Worm (Caenorhabditis elegans): ENCODE measurements around the gene col-148.

col-148 gene

DNA sequence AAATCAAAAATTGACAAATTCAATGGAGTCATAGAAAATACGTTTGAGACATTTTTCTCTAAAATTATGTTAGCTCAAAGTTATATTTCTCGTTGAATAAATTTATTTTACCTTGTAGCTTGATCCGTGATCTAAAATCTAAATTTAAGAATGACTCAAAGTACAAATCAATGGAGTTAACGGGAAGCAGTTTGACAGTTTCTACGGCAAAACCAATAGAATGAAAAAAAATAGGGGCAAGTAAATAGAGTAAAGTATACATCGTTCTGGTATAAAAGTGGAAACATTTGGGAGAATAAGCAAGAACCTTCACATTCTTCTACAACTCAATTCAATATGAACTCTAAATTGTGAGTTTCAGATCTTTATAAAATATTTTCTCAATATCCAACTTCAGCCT lies 10.6 kb upstream of the col-148 start, which contains the start of gene fipr-6:
fipr-6 (plus strand) TSS at position 301 of the 400 bp plus-strand sequence.
- TF ChIP-seq hlh-17 (GFP tag; optimal IDR thresholded peaks at IDR 0.05; ENCODE audit: borderline replicate concordance) (no peak), unc-98 (GFP tag; IDR thresholded peaks at IDR 0.05) (no peak), lin-39 (tag; optimal IDR thresholded peaks at IDR 0.05) (no peak), ceh-90 (tag; optimal IDR thresholded peaks at IDR 0.05) (no peak), ama-1 (optimal IDR thresholded peaks at IDR 0.05) (no peak), jun-1 (tag; optimal IDR thresholded peaks at IDR 0.05) (no peak), vab-15 (tag; optimal IDR thresholded peaks at IDR 0.05) (no peak), ets-5 (GFP tag; IDR thresholded peaks at IDR 0.05) (no peak), elt-3 (tag; optimal IDR thresholded peaks at IDR 0.05) (no peak), lin-13 (GFP tag; optimal IDR thresholded peaks at IDR 0.05) (no peak), blmp-1 (tag; optimal IDR thresholded peaks at IDR 0.05) (no peak), ztf-4 (tag; optimal IDR thresholded peaks at IDR 0.05) (no peak), aly-2 (tag; optimal IDR thresholded peaks at IDR 0.05) (no peak)

DNA sequence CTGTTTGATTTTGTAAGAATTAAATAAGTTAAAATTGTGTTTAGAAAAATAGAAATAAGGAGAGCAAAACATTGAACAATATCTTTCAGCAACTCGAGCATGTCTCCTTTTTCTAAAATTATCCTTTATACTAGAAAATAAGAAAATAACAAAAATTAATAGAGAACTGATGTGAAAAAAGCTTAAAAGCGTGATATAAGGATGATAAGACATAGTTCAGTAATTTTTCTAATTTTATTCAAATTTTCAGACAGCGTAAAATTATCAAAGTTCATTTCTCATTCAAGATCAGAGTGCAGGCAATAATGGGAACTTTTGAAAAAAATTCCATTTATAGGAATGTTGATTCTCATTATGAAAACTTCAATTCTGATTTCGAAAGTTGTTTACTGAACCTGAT lies 8.2 kb upstream of the col-148 start, which contains the start of gene str-182:
str-182 (minus strand) TSS at position 101 of the 400 bp plus-strand sequence.
- TF ChIP-seq nhr-71 (tag; optimal IDR thresholded peaks at IDR 0.05), result peak; percentile 12
- TF ChIP-seq fos-1 (tag; optimal IDR thresholded peaks at IDR 0.05), result no peak
- TF ChIP-seq lsy-2 (tag; optimal IDR thresholded peaks at IDR 0.05), result no peak
- TF ChIP-seq nhr-12 (tag; optimal IDR thresholded peaks at IDR 0.05), result no peak
- no peak for TF ChIP-seq egl-13 (tag; optimal IDR thresholded peaks at IDR 0.05)
- TF ChIP-seq fkh-8 (tag; optimal IDR thresholded peaks at IDR 0.05), result peak; percentile 41
- TF ChIP-seq nhr-237 (tag; optimal IDR thresholded peaks at IDR 0.05), result no peak

DNA sequence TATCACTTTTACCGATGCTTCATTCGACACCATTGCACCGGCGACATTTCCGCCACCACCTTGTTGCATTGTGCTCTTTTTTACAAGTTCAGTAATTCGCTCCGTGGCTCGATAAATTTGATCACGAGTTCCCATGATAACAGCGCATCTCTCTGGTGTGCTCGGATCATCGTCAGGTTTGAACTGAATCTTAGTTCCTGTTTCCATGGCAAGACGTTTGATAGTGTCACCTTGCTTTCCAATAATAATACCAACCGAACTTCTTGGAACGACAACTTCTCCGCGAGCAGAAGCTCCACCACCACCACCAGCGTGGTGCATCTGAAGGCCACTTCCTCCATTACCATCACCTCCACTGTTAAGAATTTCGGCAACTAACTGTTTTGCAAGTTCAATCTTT lies 4.4 kb upstream of the col-148 start:
- TF ChIP-seq jun-1 (tag; optimal IDR thresholded peaks at IDR 0.05), result no peak
- TF ChIP-seq ama-1 (optimal IDR thresholded peaks at IDR 0.05), result no peak
- no peak for TF ChIP-seq mep-1 (tag; optimal IDR thresholded peaks at IDR 0.05)
- no peak for TF ChIP-seq isw-1 (GFP tag; IDR thresholded peaks at IDR 0.05)
- TF ChIP-seq ceh-63 (GFP tag; optimal IDR thresholded peaks at IDR 0.05), result no peak
- no peak for TF ChIP-seq mef-2 (tag; optimal IDR thresholded peaks at IDR 0.05)
- no peak for TF ChIP-seq lin-35 (GFP tag; optimal IDR thresholded peaks at IDR 0.05)
- no peak for TF ChIP-seq nhr-77 (tag; optimal IDR thresholded peaks at IDR 0.05)
- no peak for TF ChIP-seq Y116A8C.19 (tag; optimal IDR thresholded peaks at IDR 0.05; ENCODE audit: borderline replicate concordance)
- TF ChIP-seq aly-2 (tag; optimal IDR thresholded peaks at IDR 0.05), result no peak
- TF ChIP-seq swsn-7 (tag; optimal IDR thresholded peaks at IDR 0.05), result no peak
- TF ChIP-seq ceh-8 (GFP tag; optimal IDR thresholded peaks at IDR 0.05), result no peak
- no peak for TF ChIP-seq zag-1 (tag; optimal IDR thresholded peaks at IDR 0.05)
- TF ChIP-seq irx-1 (tag; optimal IDR thresholded peaks at IDR 0.05), result no peak

DNA sequence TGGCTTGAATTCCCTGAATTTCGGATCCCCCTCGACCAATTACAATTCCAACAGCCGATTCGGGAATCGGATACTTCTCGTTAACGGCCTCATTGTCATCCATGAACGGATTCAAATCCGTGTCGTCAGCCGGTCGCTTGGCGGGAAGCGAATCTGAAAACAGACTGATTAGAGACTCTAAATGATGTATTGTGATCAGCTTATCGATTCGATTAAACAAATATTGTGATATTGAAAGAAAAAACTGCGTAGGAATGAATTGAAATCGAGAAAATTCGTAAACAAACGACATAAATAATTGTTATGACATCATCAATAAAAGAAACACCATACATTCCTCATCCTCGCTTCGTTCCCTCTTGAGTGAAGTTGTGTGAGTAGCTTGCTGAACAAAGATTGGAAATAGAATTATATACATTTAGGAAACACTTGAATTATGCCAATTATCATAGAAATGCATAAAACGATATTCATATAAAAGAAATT lies 3.6 kb upstream of the col-148 start:
- TF ChIP-seq fkh-10 (GFP tag; optimal IDR thresholded peaks at IDR 0.05) (no peak), grh-1 (GFP tag; IDR thresholded peaks at IDR 0.05) (no peak), nhr-85 (tag) (peak; percentile 53), efl-1 (optimal IDR thresholded peaks at IDR 0.05) (no peak), efl-1 (GFP tag; optimal IDR thresholded peaks at IDR 0.05 in 1 of 2) (peak in 1 of 2 experiments; percentile 11)

DNA sequence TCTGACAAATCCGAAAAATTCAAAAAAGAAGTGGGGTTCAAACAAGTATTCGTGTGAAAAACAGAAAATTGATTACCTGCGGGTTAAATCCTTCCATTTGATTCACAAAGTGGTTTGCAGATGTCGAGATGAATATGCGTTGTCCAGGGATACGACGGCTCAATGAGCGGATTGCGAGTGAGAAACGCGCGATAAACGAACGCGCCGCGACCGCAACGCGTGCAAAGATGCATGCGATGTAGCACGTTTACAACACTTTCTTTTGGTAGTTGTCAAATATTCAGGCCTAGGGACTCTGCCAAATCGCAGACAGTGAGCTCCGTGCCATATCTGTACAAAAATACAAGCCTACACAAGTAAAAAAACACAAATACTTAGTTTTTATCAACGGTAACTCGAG lies 2.9 kb upstream of the col-148 start, which contains the start of gene fubl-1:
fubl-1 (minus strand) TSS at position 202 of the 400 bp plus-strand sequence.
- TF ChIP-seq ceh-8 (GFP tag; optimal IDR thresholded peaks at IDR 0.05) (no peak), lin-13 (GFP tag; optimal IDR thresholded peaks at IDR 0.05) (no peak), egl-13 (tag; optimal IDR thresholded peaks at IDR 0.05) (no peak), dsc-1 (tag; optimal IDR thresholded peaks at IDR 0.05) (peak; percentile 25), nhr-12 (tag; optimal IDR thresholded peaks at IDR 0.05) (no peak), dpl-1 (GFP tag; optimal IDR thresholded peaks at IDR 0.05) (peak in 2 of 3 experiments; percentile 41 to 62), C16A3.4 (tag; optimal IDR thresholded peaks at IDR 0.05) (peak; percentile 8), irx-1 (tag; optimal IDR thresholded peaks at IDR 0.05) (no peak), snu-23 (GFP tag; optimal IDR thresholded peaks at IDR 0.05) (peak; percentile 18), lin-14 (GFP tag; optimal IDR thresholded peaks at IDR 0.05) (peak; percentile 43), nhr-20 (tag; optimal IDR thresholded peaks at IDR 0.05) (no peak), fkh-8 (tag; optimal IDR thresholded peaks at IDR 0.05) (peak; percentile 74), swsn-7 (tag; optimal IDR thresholded peaks at IDR 0.05) (no peak), lin-15B (tag; optimal IDR thresholded peaks at IDR 0.05) (peak; percentile 55), xbp-1 (tag; optimal IDR thresholded peaks at IDR 0.05) (peak; percentile 10), fkh-10 (GFP tag; optimal IDR thresholded peaks at IDR 0.05) (no peak), skn-1 (tag; optimal IDR thresholded peaks at IDR 0.05) (peak; percentile 28), zag-1 (tag; optimal IDR thresholded peaks at IDR 0.05) (no peak), pax-3 (tag; optimal IDR thresholded peaks at IDR 0.05) (no peak), sox-4 (tag; optimal IDR thresholded peaks at IDR 0.05) (no peak)
